Fruit fly (Drosophila melanogaster) whole organism, prepupa: ENCODE data around the gene Trm1.

ENCODE experiments used
- CG11762 ChIP-seq: fragments of 200-800 bp; sonication (Bioruptor generic); optimal IDR thresholded peaks from 3 replicates; lab custom pipeline; 2016; ENCODE audit warnings: missing biosample characterization, missing genetic modification characterization; ENCODE audit not compliant: insufficient read depth
- CG16779 ChIP-seq: fragments of 200-800 bp; sonication (Bioruptor generic); optimal IDR thresholded peaks from 3 replicates; lab custom pipeline; 2017; ENCODE audit warnings: missing biosample characterization, mild to moderate bottlenecking, missing genetic modification characterization
- CG6276 ChIP-seq: fragments of 200-800 bp; sonication (Bioruptor generic); optimal IDR thresholded peaks from 2 replicates; lab custom pipeline; 2017; ENCODE audit warnings: missing biosample characterization, mild to moderate bottlenecking, missing genetic modification characterization
- Eip75B ChIP-seq: fragments of 200-800 bp; sonication (Bioruptor generic); optimal IDR thresholded peaks from 3 replicates; lab custom pipeline; 2016; ENCODE audit warnings: missing biosample characterization, missing genetic modification characterization
- Smox ChIP-seq: fragments of 200-800 bp; sonication (Bioruptor generic); optimal IDR thresholded peaks from 3 replicates; lab custom pipeline; 2016; ENCODE audit warnings: missing biosample characterization, missing genetic modification characterization
- cyc ChIP-seq: fragments of 200-800 bp; sonication (Bioruptor generic); optimal IDR thresholded peaks from 3 replicates; lab custom pipeline; 2016; ENCODE audit warnings: missing biosample characterization, missing genetic modification characterization
- dsx ChIP-seq: fragments of 200-800 bp; optimal IDR thresholded peaks from 3 replicates; lab custom pipeline; 2019; ENCODE audit warnings: missing biosample characterization, mild to moderate bottlenecking, missing genetic modification characterization, moderate library complexity; ENCODE audit not compliant: poor library complexity, severe bottlenecking
- lz ChIP-seq: fragments of 200-800 bp; sonication (Bioruptor generic); optimal IDR thresholded peaks from 3 replicates; lab custom pipeline; 2016; ENCODE audit warnings: missing biosample characterization, missing genetic modification characterization
- vri ChIP-seq: fragments of 200-800 bp; sonication (Bioruptor generic); optimal IDR thresholded peaks from 3 replicates; lab custom pipeline; 2016; ENCODE audit warnings: missing biosample characterization, mild to moderate bottlenecking, missing genetic modification characterization

dm6 chr2L:12448082-12448621, 20.3 kb downstream of the Trm1 start, which contains the start of the genes CG5421 and Oatp33Eb:
- TF ChIP-seq CG16779 (tag; lab: Kevin White, UChicago) (no peak), cyc (GFP tag; lab: Kevin White, UChicago) (no peak), Smox (no peak), vri (GFP tag; lab: Kevin White, UChicago) (peak; percentile 60), CG11762 (GFP tag; lab: Kevin White, UChicago) (no peak), lz (GFP tag; lab: Kevin White, UChicago) (no peak), CG6276 (GFP tag; lab: Kevin White, UChicago) (no peak), Eip75B (GFP tag; lab: Kevin White, UChicago) (no peak), dsx (no peak)
